Worm (Caenorhabditis elegans): ENCODE results near the gene din-1.

DNA sequence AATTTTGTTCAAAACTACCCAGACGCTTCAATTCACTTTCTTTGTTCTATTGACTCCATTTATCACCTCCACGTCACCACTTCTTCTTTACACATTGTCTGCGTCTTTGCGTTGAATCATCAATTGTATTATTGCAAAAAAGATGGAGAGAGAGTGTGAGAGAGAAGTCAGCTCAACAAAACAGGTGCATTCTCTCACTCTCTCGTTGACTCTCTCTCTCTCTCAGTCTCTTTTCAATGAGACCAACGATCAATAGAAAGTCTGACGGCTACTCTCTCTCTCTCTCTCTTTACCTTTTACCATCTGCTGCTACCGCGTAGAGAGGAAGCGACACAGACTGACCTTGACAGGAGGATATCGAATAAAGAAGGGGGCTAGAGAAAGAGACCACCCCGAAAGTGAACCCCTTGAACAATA lies 2.3 kb upstream of the din-1 start:
- TF ChIP-seq ztf-29 (GFP tag; IDR thresholded peaks at IDR 0.05) = no peak; the same call in 1 of the 2 replicates
- TF ChIP-seq flt-1 (GFP tag; IDR thresholded peaks at IDR 0.05) = peak; percentile 49; the same call in 1 of the 2 replicates
